Fruit fly (Drosophila melanogaster): Measurements from ENCODE around the gene elg1.

elg1 gene

dm6 chr3L:16105528-16105927 is 26.3 kb upstream of the elg1 start, which contains the start of the genes IntS9 and CG43295 (continued):
- TF ChIP-seq ken (GFP tag; IDR thresholded peaks at IDR 0.05) (peak; percentile 79; the same call in 2 of the 3 replicates), emc (GFP tag; optimal IDR thresholded peaks at IDR 0.05) (peak; percentile 53), BEAF-32 (GFP tag; optimal IDR thresholded peaks at IDR 0.05) (peak; percentile 25), TFAM (GFP tag; optimal IDR thresholded peaks at IDR 0.05) (no peak), Hr51 (GFP tag; optimal IDR thresholded peaks at IDR 0.05) (peak in 1 of 2 experiments; percentile 75), CG3163 (GFP tag; optimal IDR thresholded peaks at IDR 0.05) (peak; percentile 73), sisA (GFP tag; IDR thresholded peaks at IDR 0.05) (peak; percentile 86), sqz (GFP tag; optimal IDR thresholded peaks at IDR 0.05) (no peak), CG15073 (GFP tag; optimal IDR thresholded peaks at IDR 0.05) (peak; percentile 42), Myb (GFP tag; optimal IDR thresholded peaks at IDR 0.05) (peak; percentile 70), vfl (GFP tag; optimal IDR thresholded peaks at IDR 0.05) (peak; percentile 79), knrl (GFP tag; IDR thresholded peaks at IDR 0.05; ENCODE audit: partially characterized antibody) (peak; percentile 57; the same call in 2 of the 3 replicates), CG43689 (GFP tag; IDR thresholded peaks at IDR 0.05) (peak; percentile 53), Fer2 (tag; optimal IDR thresholded peaks at IDR 0.05) (no peak), H15 (GFP tag; IDR thresholded peaks at IDR 0.05) (peak; percentile 78), CG15696 (tag; optimal IDR thresholded peaks at IDR 0.05) (peak; percentile 65), CG4730 (GFP tag; IDR thresholded peaks at IDR 0.05) (peak; percentile 79), zf30C (GFP tag; optimal IDR thresholded peaks at IDR 0.05) (no peak), sc (optimal IDR thresholded peaks at IDR 0.05) (no peak), sc (GFP tag; optimal IDR thresholded peaks at IDR 0.05) (peak; percentile 55), nom (GFP tag; optimal IDR thresholded peaks at IDR 0.05) (no peak), CG11504 (tag; optimal IDR thresholded peaks at IDR 0.05) (no peak), CG4707 (GFP tag; optimal IDR thresholded peaks at IDR 0.05) (no peak), ac (GFP tag; optimal IDR thresholded peaks at IDR 0.05) (peak; percentile 7), CG33213 (GFP tag; optimal IDR thresholded peaks at IDR 0.05) (peak; percentile 77), Doc2 (GFP tag; IDR thresholded peaks at IDR 0.05) (no peak), pum (GFP tag; optimal IDR thresholded peaks at IDR 0.05) (peak; percentile 88), zfh2 (GFP tag; optimal IDR thresholded peaks at IDR 0.05) (peak; percentile 91), CG12659 (GFP tag; optimal IDR thresholded peaks at IDR 0.05) (peak; percentile 71), tup (GFP tag; optimal IDR thresholded peaks at IDR 0.05) (peak; percentile 69), CG34422 (GFP tag; IDR thresholded peaks at IDR 0.05) (peak; percentile 92), Hr78 (GFP tag; optimal IDR thresholded peaks at IDR 0.05) (no peak), CG11093 (GFP tag; IDR thresholded peaks at IDR 0.05) (peak; percentile 67; the same call in 1 of the 3 replicates), CrebB (tag; optimal IDR thresholded peaks at IDR 0.05) (peak; percentile 64), Dip2 (GFP tag; IDR thresholded peaks at IDR 0.05) (no peak), CG10147 (GFP tag; optimal IDR thresholded peaks at IDR 0.05) (no peak), chm (GFP tag; IDR thresholded peaks at IDR 0.05) (peak; percentile 91), CG4820 (GFP tag; optimal IDR thresholded peaks at IDR 0.05) (peak; percentile 85), salm (tag; optimal IDR thresholded peaks at IDR 0.05) (no peak), CG5180 (GFP tag; optimal IDR thresholded peaks at IDR 0.05) (no peak), CG30403 (GFP tag; optimal IDR thresholded peaks at IDR 0.05) (peak; percentile 90), Nf-YB (GFP tag; optimal IDR thresholded peaks at IDR 0.05) (no peak), D (optimal IDR thresholded peaks at IDR 0.05) (no peak), D (GFP tag; optimal IDR thresholded peaks at IDR 0.05) (peak; percentile 62), croc (GFP tag; conservative IDR thresholded peaks at IDR 0.05) (peak; percentile 61), CG15479 (GFP tag; optimal IDR thresholded peaks at IDR 0.05) (no peak), h (optimal IDR thresholded peaks at IDR 0.05) (no peak), ro (GFP tag; IDR thresholded peaks at IDR 0.05) (no peak), sob (GFP tag; IDR thresholded peaks at IDR 0.05) (peak; percentile 78), Pdp1 (GFP tag; optimal IDR thresholded peaks at IDR 0.05) (peak; percentile 85), btn (GFP tag; optimal IDR thresholded peaks at IDR 0.05) (peak; percentile 80)
